Fruit fly (Drosophila melanogaster) whole organism: ENCODE measurements around the gene Polr3A.

Experiments used
- CG8478 ChIP-seq: fragments of >200 bp; optimal IDR thresholded peaks from 2 replicates; lab custom pipeline; 2018; ENCODE audit warnings: inconsistent platforms
- EcR ChIP-seq, 2 experiments: fragments of >200 bp; optimal IDR thresholded peaks; 2 replicates each; lab custom pipeline; 2017; ENCODE audit warnings: missing biosample characterization in 2 of 2, missing genetic modification characterization in 2 of 2, missing genetic modification reagents in 2 of 2
- pan ChIP-seq: fragments of >200 bp; optimal IDR thresholded peaks from 2 replicates; lab custom pipeline; 2017
- psq ChIP-seq: fragments of >200 bp; optimal IDR thresholded peaks from 2 replicates; lab custom pipeline; 2017
- usp ChIP-seq: fragments of >200 bp; optimal IDR thresholded peaks from 2 replicates; lab custom pipeline; 2017; ENCODE audit warnings: missing biosample characterization, missing genetic modification characterization, mixed read lengths

- no peak for TF ChIP-seq usp (GFP tag; lab: Kevin White, UChicago)
- TF ChIP-seq CG8478 (lab: Kevin White, UChicago): no peak
- no peak for TF ChIP-seq psq (lab: Kevin White, UChicago)
- no peak for TF ChIP-seq EcR (GFP tag; optimal IDR thresholded peaks at IDR 0.05; lab: Kevin White, UChicago)
- TF ChIP-seq pan: no peak
Measured at dm6 chrX:15802880-15803650, 40.3 kb downstream of the Polr3A start.
